Fruit fly (Drosophila melanogaster) whole organism, pupa: ENCODE results near the gene CG10650.

Experiments
- CG10348 ChIP-seq: fragments of 200-800 bp; sonication (Bioruptor generic); IDR thresholded peaks from 2 replicates; pipeline ENCODE4 v1.3.6; 2022; ENCODE audit warnings: missing biosample characterization, missing genetic modification characterization
- CG12605 ChIP-seq: fragments of 200-800 bp; sonication (Bioruptor generic); IDR thresholded peaks from 2 replicates; pipeline ENCODE4 v1.3.6; 2022; ENCODE audit warnings: missing biosample characterization, missing genetic modification characterization
- CG13204 ChIP-seq: fragments of 200-800 bp; sonication (Bioruptor generic); optimal IDR thresholded peaks from 2 replicates; lab custom pipeline; 2018; ENCODE audit warnings: missing biosample characterization, mild to moderate bottlenecking, missing genetic modification characterization, moderate library complexity
- CG14655 ChIP-seq: fragments of 200-800 bp; sonication (Bioruptor generic); optimal IDR thresholded peaks from 3 replicates; lab custom pipeline; 2017; ENCODE audit warnings: mild to moderate bottlenecking, missing biosample characterization, missing genetic modification reagents, missing genetic modification characterization
- CG15710 ChIP-seq: fragments of 200-800 bp; sonication (Bioruptor generic); optimal IDR thresholded peaks from 2 replicates; lab custom pipeline; 2018; ENCODE audit warnings: missing biosample characterization, mild to moderate bottlenecking, missing genetic modification characterization, moderate library complexity
- CG17806 ChIP-seq: fragments of 200-800 bp; sonication (Bioruptor generic); optimal IDR thresholded peaks from 2 replicates; lab custom pipeline; 2018; ENCODE audit warnings: missing biosample characterization, mild to moderate bottlenecking, missing genetic modification characterization, moderate library complexity
- CG32121 ChIP-seq: fragments of 200-800 bp; sonication (Bioruptor generic); IDR thresholded peaks from 2 replicates; pipeline ENCODE4 v1.3.6; 2022; ENCODE audit warnings: missing biosample characterization, missing genetic modification characterization
- CG34367 ChIP-seq: fragments of 200-800 bp; sonication (Bioruptor generic); optimal IDR thresholded peaks from 2 replicates; lab custom pipeline; 2018; ENCODE audit warnings: missing biosample characterization, mild to moderate bottlenecking, missing genetic modification characterization
- CG4496 ChIP-seq: fragments of 200-800 bp; sonication (Bioruptor generic); IDR thresholded peaks from 3 replicates; pipeline ENCODE4 v1.3.6; 2022; ENCODE audit warnings: missing biosample characterization, missing genetic modification characterization
- CG8159 ChIP-seq: fragments of 200-800 bp; sonication (Bioruptor generic); optimal IDR thresholded peaks from 3 replicates; lab custom pipeline; 2018; ENCODE audit warnings: missing biosample characterization, mild to moderate bottlenecking, missing genetic modification characterization, moderate library complexity
- CG8301 ChIP-seq: fragments of 200-800 bp; sonication (Bioruptor generic); optimal IDR thresholded peaks from 2 replicates; lab custom pipeline; 2018; ENCODE audit warnings: missing biosample characterization, mild to moderate bottlenecking, missing genetic modification characterization
- CG9948 ChIP-seq: fragments of 200-800 bp; sonication (Bioruptor generic); optimal IDR thresholded peaks from 2 replicates; lab custom pipeline; 2018; ENCODE audit warnings: missing biosample characterization, mild to moderate bottlenecking, missing genetic modification characterization, moderate library complexity
- D1 ChIP-seq: fragments of 200-800 bp; sonication (Bioruptor generic); optimal IDR thresholded peaks from 2 replicates; lab custom pipeline; 2018; ENCODE audit warnings: missing biosample characterization, mild to moderate bottlenecking, missing genetic modification characterization, moderate library complexity
- EcR ChIP-seq: fragments of 200-800 bp; sonication (Bioruptor generic); optimal IDR thresholded peaks from 3 replicates; lab custom pipeline; 2019; ENCODE audit warnings: missing biosample characterization, missing genetic modification characterization, mild to moderate bottlenecking, moderate library complexity, missing genetic modification reagents
- Ets98B ChIP-seq: fragments of 200-800 bp; sonication (Bioruptor generic); IDR thresholded peaks from 2 replicates; pipeline ENCODE4 v1.3.6; 2022; ENCODE audit warnings: missing biosample characterization, missing genetic modification characterization
- Pif1A ChIP-seq: fragments of 200-800 bp; sonication (Bioruptor generic); optimal IDR thresholded peaks from 3 replicates; lab custom pipeline; 2016; ENCODE audit warnings: missing biosample characterization, missing genetic modification characterization
- Pif1B ChIP-seq: fragments of 200-800 bp; sonication (Bioruptor generic); optimal IDR thresholded peaks from 3 replicates; lab custom pipeline; 2016; ENCODE audit warnings: missing biosample characterization, missing genetic modification characterization
- Snoo ChIP-seq: fragments of 200-800 bp; sonication (Bioruptor generic); optimal IDR thresholded peaks from 3 replicates; lab custom pipeline; 2017; ENCODE audit warnings: missing biosample characterization, mild to moderate bottlenecking, missing genetic modification characterization, inconsistent platforms
- fd96Ca ChIP-seq: fragments of 200-800 bp; sonication (Bioruptor generic); IDR thresholded peaks from 3 replicates; pipeline ENCODE4 v1.3.6; 2022; ENCODE audit warnings: missing biosample characterization, missing genetic modification characterization
- gl ChIP-seq: fragments of 200-800 bp; sonication (Bioruptor generic); optimal IDR thresholded peaks from 2 replicates; lab custom pipeline; 2018; ENCODE audit warnings: missing biosample characterization, mild to moderate bottlenecking, missing genetic modification characterization
- rn ChIP-seq: fragments of 200-800 bp; sonication (Bioruptor generic); IDR thresholded peaks from 2 replicates; pipeline ENCODE4 v1.3.6; 2022; ENCODE audit warnings: missing biosample characterization, missing genetic modification characterization

Gene CG10650

dm6 chr2L:18974063-18974779 lies 21.5 kb downstream of the CG10650 start, which contains the start of the genes L2HGDH and CG10431:
L2HGDH (minus strand) TSS chr2L:18974448.
CG10431 (plus strand) TSS chr2L:18974710.
- peak; percentile 36 for TF ChIP-seq EcR (GFP tag; lab: Kevin White, UChicago)
- TF ChIP-seq CG10348 (GFP tag; lab: Robert Waterston, UW): no peak
- no peak for TF ChIP-seq CG34367 (tag; lab: Kevin White, UChicago)
- TF ChIP-seq Pif1B (GFP tag; lab: Kevin White, UChicago): no peak
- TF ChIP-seq gl: no peak
- peak; percentile 50 for TF ChIP-seq CG17806 (tag; lab: Kevin White, UChicago)
- peak; percentile 56 for TF ChIP-seq CG15710 (tag; lab: Kevin White, UChicago)
- peak; percentile 38 for TF ChIP-seq CG8301
- no peak for TF ChIP-seq CG14655
- TF ChIP-seq D1 (tag; lab: Kevin White, UChicago): no peak
- no peak for TF ChIP-seq CG4496 (GFP tag; lab: Robert Waterston, UW)
- no peak for TF ChIP-seq rn
- TF ChIP-seq Ets98B (GFP tag; lab: Robert Waterston, UW): peak; percentile 13
- no peak for TF ChIP-seq CG32121 (GFP tag; lab: Robert Waterston, UW)
- no peak for TF ChIP-seq fd96Ca
- TF ChIP-seq CG12605 (GFP tag; lab: Robert Waterston, UW): no peak
- TF ChIP-seq CG8159 (tag; lab: Kevin White, UChicago): peak; percentile 64
- peak; percentile 43 for TF ChIP-seq CG9948
- peak; percentile 59 for TF ChIP-seq Snoo (tag; lab: Kevin White, UChicago)
- no peak for TF ChIP-seq CG13204 (GFP tag; lab: Kevin White, UChicago)
- no peak for TF ChIP-seq Pif1A (GFP tag; lab: Kevin White, UChicago)

DNA sequence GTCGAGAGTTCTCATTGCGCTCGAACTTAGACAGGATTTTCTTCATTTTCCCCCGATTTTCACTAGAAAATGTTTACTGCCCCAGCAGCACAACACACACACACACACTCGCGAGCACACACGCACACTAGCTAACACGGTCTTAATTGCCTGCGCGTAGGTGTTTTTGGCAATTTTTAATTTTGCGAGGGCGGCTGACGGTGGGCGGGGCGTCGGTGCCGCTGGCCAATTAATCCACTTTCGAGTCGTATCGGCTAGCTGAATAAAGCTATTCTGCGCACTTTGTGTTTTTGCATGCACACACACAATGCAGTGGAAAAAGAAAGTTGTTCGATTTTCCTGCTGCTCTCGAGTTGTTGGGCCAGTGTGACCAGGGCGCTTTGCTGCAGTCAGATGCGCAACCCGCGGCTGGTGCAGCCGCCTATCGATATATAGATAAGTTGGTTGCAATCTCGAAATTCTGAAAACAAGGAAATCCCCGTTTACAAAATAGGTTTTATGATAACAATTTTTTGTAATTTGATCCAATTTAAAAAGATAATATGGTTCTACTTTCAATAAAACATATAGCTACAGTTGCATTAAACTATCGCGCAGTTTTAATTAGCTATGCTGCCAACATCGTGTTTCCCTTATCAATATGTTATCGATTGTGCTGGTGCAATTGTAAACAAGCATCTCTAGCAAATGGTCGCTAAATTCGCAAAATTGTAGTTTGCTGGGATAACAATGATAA lies 27.2 kb downstream of the CG10650 start, which contains the start of the genes Nak and Tango6:
Gene Nak (minus strand): TSS at position 375 of the 736 bp plus-strand sequence.
Gene Tango6 (plus strand): TSS at position 659 of the 736 bp plus-strand sequence.
- TF ChIP-seq CG15710 (tag; lab: Kevin White, UChicago) (peak; percentile 25), CG32121 (GFP tag; lab: Robert Waterston, UW) (no peak), CG8159 (tag; lab: Kevin White, UChicago) (peak; percentile 33), CG14655 (no peak), EcR (GFP tag; lab: Kevin White, UChicago) (peak; percentile 27)
- TF ChIP-seq, all 21 proteins: peak for 3

dm6 chr2L:18967897-18968296 lies 27.8 kb downstream of the CG10650 start:
- TF ChIP-seq Pif1A (GFP tag; lab: Kevin White, UChicago): no peak
- no peak for TF ChIP-seq Ets98B (GFP tag; lab: Robert Waterston, UW)
- no peak for TF ChIP-seq CG34367 (tag; lab: Kevin White, UChicago)
- TF ChIP-seq rn: no peak
- no peak for TF ChIP-seq Snoo (tag; lab: Kevin White, UChicago)
- no peak for TF ChIP-seq CG14655
- TF ChIP-seq CG8301: no peak
- TF ChIP-seq CG32121 (GFP tag; lab: Robert Waterston, UW): no peak
- TF ChIP-seq Pif1B (GFP tag; lab: Kevin White, UChicago): no peak
- no peak for TF ChIP-seq CG17806 (tag; lab: Kevin White, UChicago)
- TF ChIP-seq fd96Ca: no peak
- TF ChIP-seq CG4496 (GFP tag; lab: Robert Waterston, UW): no peak
- no peak for TF ChIP-seq gl
- TF ChIP-seq CG12605 (GFP tag; lab: Robert Waterston, UW): no peak
- no peak for TF ChIP-seq CG9948
- TF ChIP-seq EcR (GFP tag; lab: Kevin White, UChicago): no peak
- TF ChIP-seq CG10348 (GFP tag; lab: Robert Waterston, UW): no peak
- TF ChIP-seq CG15710 (tag; lab: Kevin White, UChicago): no peak
- no peak for TF ChIP-seq CG13204 (GFP tag; lab: Kevin White, UChicago)
- TF ChIP-seq, all 21 proteins: peak for 0

DNA sequence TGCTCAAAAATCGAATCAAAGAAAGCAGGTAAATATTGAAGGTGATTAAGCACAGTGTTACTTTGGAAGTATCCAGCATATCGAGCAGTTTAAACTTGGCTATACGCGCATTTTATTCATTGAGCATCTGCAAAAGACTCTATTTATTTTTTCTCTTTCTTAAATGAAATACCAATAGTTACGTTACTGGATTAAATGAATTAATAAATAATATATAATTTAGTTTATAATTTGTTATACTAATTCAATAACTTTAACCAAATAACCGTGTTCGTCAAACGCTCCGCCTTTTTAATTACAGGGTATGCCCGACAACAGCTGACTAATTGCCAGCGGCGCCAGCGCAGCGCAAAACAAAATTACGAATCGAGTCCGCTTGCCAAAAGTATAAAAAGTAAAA lies 28.9 kb downstream of the CG10650 start:
- TF ChIP-seq CG8159 (tag; lab: Kevin White, UChicago) (no peak), EcR (GFP tag; lab: Kevin White, UChicago) (no peak), CG12605 (GFP tag; lab: Robert Waterston, UW) (no peak), CG17806 (tag; lab: Kevin White, UChicago) (peak; percentile 0), CG9948 (no peak), rn (no peak), CG32121 (GFP tag; lab: Robert Waterston, UW) (peak; percentile 56; the same call in 1 of the 2 replicates), CG13204 (GFP tag; lab: Kevin White, UChicago) (no peak), CG15710 (tag; lab: Kevin White, UChicago) (no peak), CG10348 (GFP tag; lab: Robert Waterston, UW) (no peak), CG34367 (tag; lab: Kevin White, UChicago) (no peak), D1 (tag; lab: Kevin White, UChicago) (no peak), CG8301 (no peak), Snoo (tag; lab: Kevin White, UChicago) (no peak), Pif1A (GFP tag; lab: Kevin White, UChicago) (no peak), CG14655 (no peak), Ets98B (GFP tag; lab: Robert Waterston, UW) (peak; percentile 49), fd96Ca (0 out of 3 replicates have a peak, but pooled peaks have one; percentile 14), gl (no peak), CG4496 (GFP tag; lab: Robert Waterston, UW) (peak; percentile 58; the same call in 1 of the 3 replicates), Pif1B (GFP tag; lab: Kevin White, UChicago) (no peak)

DNA sequence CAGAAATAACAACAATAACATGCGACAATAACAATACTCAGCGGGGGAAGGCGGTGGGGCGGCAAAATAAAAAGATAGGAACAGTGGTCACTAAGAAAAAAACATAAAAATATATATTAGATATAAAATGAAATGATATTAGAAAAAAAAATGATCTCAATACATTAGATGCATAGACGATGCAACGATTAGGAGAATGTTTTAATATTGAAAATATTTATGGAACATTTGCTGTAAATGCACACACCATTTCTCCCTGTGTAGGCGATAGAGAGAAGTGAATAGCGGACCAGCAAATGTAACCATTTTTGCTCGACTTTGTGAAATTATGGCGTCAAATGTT lies 29.5 kb downstream of the CG10650 start:
- TF ChIP-seq Pif1A (GFP tag; lab: Kevin White, UChicago) (no peak), CG13204 (GFP tag; lab: Kevin White, UChicago) (no peak), CG9948 (peak; percentile 47), CG32121 (GFP tag; lab: Robert Waterston, UW) (peak; percentile 84), D1 (tag; lab: Kevin White, UChicago) (no peak), gl (no peak), rn (no peak), CG17806 (tag; lab: Kevin White, UChicago) (peak; percentile 62), EcR (GFP tag; lab: Kevin White, UChicago) (no peak), CG12605 (GFP tag; lab: Robert Waterston, UW) (peak; percentile 85), CG4496 (GFP tag; lab: Robert Waterston, UW) (peak; percentile 88), CG15710 (tag; lab: Kevin White, UChicago) (peak; percentile 38), CG10348 (GFP tag; lab: Robert Waterston, UW) (no peak), CG14655 (peak; percentile 53), CG34367 (tag; lab: Kevin White, UChicago) (no peak), CG8301 (peak; percentile 37), Snoo (tag; lab: Kevin White, UChicago) (no peak), Pif1B (GFP tag; lab: Kevin White, UChicago) (no peak), fd96Ca (peak; percentile 57; the same call in 2 of the 3 replicates), Ets98B (GFP tag; lab: Robert Waterston, UW) (peak; percentile 79), CG8159 (tag; lab: Kevin White, UChicago) (peak; percentile 56)
